Fruit fly (Drosophila melanogaster): Measurements from ENCODE around the gene CG33493.

Gene CG33493

DNA sequence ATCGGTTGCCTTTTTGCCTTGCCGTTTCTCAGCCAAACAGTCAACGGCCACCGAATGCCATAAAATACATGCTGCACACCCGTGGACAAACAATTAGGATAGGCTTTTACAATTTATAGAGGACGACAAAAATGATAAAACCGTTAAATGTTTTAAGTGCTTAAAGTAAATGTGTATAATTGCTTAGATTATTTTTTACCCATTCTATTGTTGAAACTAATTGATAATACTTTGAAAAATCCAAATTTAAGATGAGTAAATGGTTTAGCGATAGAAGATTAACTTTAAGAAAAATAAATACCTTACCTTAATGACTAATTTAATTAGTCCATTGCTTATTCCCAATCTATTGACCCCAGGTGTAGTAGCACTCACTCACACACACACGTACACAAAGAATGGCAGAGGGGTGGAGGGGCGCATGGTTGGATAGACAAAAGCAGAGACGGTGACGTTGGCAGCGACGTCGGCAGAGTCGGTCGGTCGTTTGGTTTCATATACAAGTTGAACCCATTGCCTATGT, 14.4 kb downstream of the CG33493 start (continued):
- TF ChIP-seq lmd (GFP tag; IDR thresholded peaks at IDR 0.05): peak; percentile 96
- TF ChIP-seq CG17612 (GFP tag; IDR thresholded peaks at IDR 0.05): peak; percentile 86
- peak; percentile 86 for TF ChIP-seq HLH54F (GFP tag; optimal IDR thresholded peaks at IDR 0.05)
- peak; percentile 91 for TF ChIP-seq sisA (GFP tag; IDR thresholded peaks at IDR 0.05)
- TF ChIP-seq CG14667 (GFP tag; IDR thresholded peaks at IDR 0.05): peak; percentile 91
- TF ChIP-seq Bteb2 (GFP tag; optimal IDR thresholded peaks at IDR 0.05): peak; percentile 91
- peak; percentile 84 for TF ChIP-seq B-H2 (GFP tag; optimal IDR thresholded peaks at IDR 0.05)
- TF ChIP-seq CG18262 (tag; optimal IDR thresholded peaks at IDR 0.05): peak; percentile 99
- TF ChIP-seq exex (tag; optimal IDR thresholded peaks at IDR 0.05): peak; percentile 73
- TF ChIP-seq CG34224 (GFP tag; IDR thresholded peaks at IDR 0.05; ENCODE audit: partially characterized antibody): peak; percentile 34; the same call in 1 of the 3 replicates
- peak; percentile 72 for TF ChIP-seq cato (GFP tag; optimal IDR thresholded peaks at IDR 0.05; ENCODE audit: borderline replicate concordance)
- TF ChIP-seq sna (GFP tag; IDR thresholded peaks at IDR 0.05; ENCODE audit: partially characterized antibody): no peak
- TF ChIP-seq CG15479 (GFP tag; optimal IDR thresholded peaks at IDR 0.05): peak; percentile 62
- TF ChIP-seq CG11723 (GFP tag; optimal IDR thresholded peaks at IDR 0.05): peak; percentile 92
- TF ChIP-seq mam (GFP tag; optimal IDR thresholded peaks at IDR 0.05): peak; percentile 88
- TF ChIP-seq pzg (GFP tag; optimal IDR thresholded peaks at IDR 0.05): peak; percentile 7
- no peak; the same call in none of the 3 replicates for TF ChIP-seq ci (GFP tag; IDR thresholded peaks at IDR 0.05)
- TF ChIP-seq CG17359 (tag; optimal IDR thresholded peaks at IDR 0.05): peak; percentile 94
- TF ChIP-seq vnd (GFP tag; IDR thresholded peaks at IDR 0.05; ENCODE audit: partially characterized antibody): no peak
- TF ChIP-seq CG7271 (tag; optimal IDR thresholded peaks at IDR 0.05): no peak
- TF ChIP-seq pb (GFP tag; optimal IDR thresholded peaks at IDR 0.05): peak; percentile 84

DNA sequence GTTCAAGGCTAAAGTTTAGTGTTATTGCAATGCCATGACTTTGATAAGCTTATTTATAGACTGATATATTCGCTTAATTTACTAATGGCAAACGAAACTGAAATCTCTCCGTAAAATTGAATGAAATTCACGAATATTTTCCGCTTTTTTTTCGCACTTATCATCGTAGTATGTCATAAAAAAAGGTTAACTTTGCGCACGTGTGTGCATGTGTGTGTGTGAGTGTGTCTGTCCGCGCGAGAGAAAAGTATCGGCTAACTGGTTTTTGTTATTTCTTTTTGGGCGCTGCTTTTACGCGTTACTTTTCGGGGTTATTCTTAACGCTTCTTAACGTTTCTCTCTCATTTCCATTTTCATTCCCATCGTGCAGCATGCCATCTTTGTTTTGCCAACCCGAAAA, 15.2 kb downstream of the CG33493 start:
- TF ChIP-seq salm (tag; optimal IDR thresholded peaks at IDR 0.05): no peak
- no peak for TF ChIP-seq gsb-n (tag; optimal IDR thresholded peaks at IDR 0.05)
- peak; percentile 47 for TF ChIP-seq sqz (GFP tag; optimal IDR thresholded peaks at IDR 0.05)
- TF ChIP-seq CG7556 (GFP tag; optimal IDR thresholded peaks at IDR 0.05): no peak
- TF ChIP-seq D19B (GFP tag; optimal IDR thresholded peaks at IDR 0.05): no peak
- TF ChIP-seq fd96Cb (tag; optimal IDR thresholded peaks at IDR 0.05): no peak
- peak; percentile 22 for TF ChIP-seq abd-A (tag; optimal IDR thresholded peaks at IDR 0.05)
- no peak for TF ChIP-seq CG3995 (GFP tag; optimal IDR thresholded peaks at IDR 0.05)
- no peak for TF ChIP-seq CG8944 (GFP tag; optimal IDR thresholded peaks at IDR 0.05)
- TF ChIP-seq ash1 (GFP tag; optimal IDR thresholded peaks at IDR 0.05): no peak
- no peak for TF ChIP-seq gcm2 (GFP tag; optimal IDR thresholded peaks at IDR 0.05)
- TF ChIP-seq CrebB (tag; optimal IDR thresholded peaks at IDR 0.05): no peak
- no peak for TF ChIP-seq Dip3 (GFP tag; optimal IDR thresholded peaks at IDR 0.05)
- TF ChIP-seq vnd (GFP tag; IDR thresholded peaks at IDR 0.05; ENCODE audit: partially characterized antibody): no peak
- TF ChIP-seq rib (GFP tag; IDR thresholded peaks at IDR 0.05): no peak
- no peak for TF ChIP-seq pfk (GFP tag; optimal IDR thresholded peaks at IDR 0.05)
- TF ChIP-seq chinmo (GFP tag; IDR thresholded peaks at IDR 0.05; ENCODE audit: partially characterized antibody): peak; percentile 81; the same call in 1 of the 4 replicates
- TF ChIP-seq disco-r (GFP tag; optimal IDR thresholded peaks at IDR 0.05): no peak
- no peak for TF ChIP-seq da (GFP tag; optimal IDR thresholded peaks at IDR 0.05)
- TF ChIP-seq fd64A (GFP tag; optimal IDR thresholded peaks at IDR 0.05): no peak
- TF ChIP-seq CG18599 (GFP tag; optimal IDR thresholded peaks at IDR 0.05): no peak
- peak; percentile 5 for TF ChIP-seq exex (tag; optimal IDR thresholded peaks at IDR 0.05)
- TF ChIP-seq Scr (GFP tag; IDR thresholded peaks at IDR 0.05; ENCODE audit: partially characterized antibody): 0 out of 2 replicates have a peak, but pooled peaks have one; percentile 11
- TF ChIP-seq cas (GFP tag; IDR thresholded peaks at IDR 0.05): no peak
- TF ChIP-seq tll (GFP tag; optimal IDR thresholded peaks at IDR 0.05): peak in 1 of 2 experiments; percentile 17
- TF ChIP-seq CG12155 (GFP tag; optimal IDR thresholded peaks at IDR 0.05): no peak
- no peak for TF ChIP-seq corto (GFP tag; optimal IDR thresholded peaks at IDR 0.05)
- TF ChIP-seq Drgx (GFP tag; IDR thresholded peaks at IDR 0.05): no peak
- no peak for TF ChIP-seq CG1024 (GFP tag; IDR thresholded peaks at IDR 0.05)
- TF ChIP-seq maf-S (GFP tag; optimal IDR thresholded peaks at IDR 0.05): no peak

Data from whole organism, embryonic.